Worm (Caenorhabditis elegans) whole organism, L4/young adult: Measurements from ENCODE around the gene nhr-46.

ENCODE experiments used
- W03F9.2 ChIP-seq: fragments of 150-350 bp; optimal IDR thresholded peaks from 2 replicates; lab custom pipeline; 2014; ENCODE audit warnings: missing biosample characterization, missing genetic modification characterization
- dao-5 ChIP-seq: sonication (generic microtip); optimal IDR thresholded peaks from 2 replicates; lab custom pipeline; 2016; ENCODE audit warnings: missing genotype, missing genetic modification characterization, moderate library complexity, missing compliant biosample characterization
- him-1 ChIP-seq: sonication (generic microtip); optimal IDR thresholded peaks from 2 replicates; lab custom pipeline; 2016; ENCODE audit warnings: missing genotype, missing genetic modification reagents, missing genetic modification characterization, missing compliant biosample characterization

DNA sequence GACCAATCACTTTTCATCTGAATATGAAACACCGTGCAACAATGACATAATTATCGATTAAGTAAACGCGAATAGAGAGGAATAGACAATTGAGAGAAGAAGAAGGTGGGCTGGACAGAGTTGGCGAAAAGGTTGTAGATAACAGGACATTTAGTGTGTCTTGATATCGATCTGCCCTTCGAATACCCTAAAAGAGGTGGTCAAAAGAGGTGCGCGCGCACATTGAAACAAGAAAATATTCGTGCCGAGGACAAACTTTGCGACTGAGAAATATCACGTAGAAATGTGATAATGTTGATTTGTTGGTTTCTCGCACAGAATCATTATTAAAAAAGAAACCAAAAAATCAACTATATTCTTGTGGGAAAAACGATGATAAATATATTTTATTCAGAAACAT lies 7.8 kb downstream of the nhr-46 start:
- TF ChIP-seq dao-5 (tag; lab: Kevin White, UChicago) (no peak), him-1 (tag; lab: Kevin White, UChicago) (no peak), W03F9.2 (tag; lab: Kevin White, UChicago) (no peak)
